In the genomic region with DNA sequence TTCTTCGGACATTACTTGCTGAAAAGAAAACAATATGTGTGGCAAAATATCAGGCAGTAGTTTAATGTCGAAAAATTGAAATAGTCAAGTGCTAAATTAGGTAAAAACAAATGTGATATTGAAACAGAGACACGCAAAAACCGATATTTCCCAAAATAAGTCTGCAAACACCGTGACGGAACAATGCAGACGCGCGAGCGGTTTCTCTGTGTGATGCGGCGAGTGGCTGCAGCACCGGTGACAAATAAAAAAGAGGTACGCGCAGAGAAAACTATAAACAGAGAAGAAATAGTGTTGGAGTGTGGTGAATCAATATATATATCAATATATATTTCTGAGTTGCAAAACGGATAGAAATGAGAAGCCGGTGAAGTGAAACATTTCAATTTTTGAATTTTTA, we compare ENCODE assay signal across 3 worm cellular contexts.
TF ChIP-seq lines count a peak whose summit lies in the region.

A gene (minus strand): TSS at position 18 of the 400 bp plus-strand sequence.

TF ChIP-seq in whole organism, L1 larva, 84 proteins besides CTCF, POLR2A, EP300 and RAD21 (continued from another document and continues in another):
- TF ChIP-seq nhr-12 (tag; optimal IDR thresholded peaks at IDR 0.05; lab: Kevin White, UChicago) (no peak), sptf-1 (tag; optimal IDR thresholded peaks at IDR 0.05; lab: Kevin White, UChicago) (no peak), C04F5.9 (tag; optimal IDR thresholded peaks at IDR 0.05; lab: Kevin White, UChicago) (peak; percentile 10), nhr-47 (tag; optimal IDR thresholded peaks at IDR 0.05; lab: Kevin White, UChicago) (peak; percentile 76), pag-3 (tag; optimal IDR thresholded peaks at IDR 0.05; lab: Kevin White, UChicago; ENCODE audit: borderline replicate concordance, insufficient read depth) (no peak), nhr-77 (tag; optimal IDR thresholded peaks at IDR 0.05; lab: Kevin White, UChicago) (peak; percentile 7), hpl-2 (GFP tag; optimal IDR thresholded peaks at IDR 0.05; lab: Kevin White, UChicago) (no peak), dsc-1 (tag; optimal IDR thresholded peaks at IDR 0.05; lab: Kevin White, UChicago) (peak; percentile 34), ceh-88 (GFP tag; IDR thresholded peaks at IDR 0.05; lab: Robert Waterston, UW) (peak; percentile 47; the same call in 1 of the 2 replicates), ceh-90 (tag; optimal IDR thresholded peaks at IDR 0.05; lab: Kevin White, UChicago) (no peak), xbp-1 (tag; optimal IDR thresholded peaks at IDR 0.05; lab: Kevin White, UChicago) (peak; percentile 69), pax-3 (tag; optimal IDR thresholded peaks at IDR 0.05; lab: Kevin White, UChicago) (no peak), lin-14 (GFP tag; optimal IDR thresholded peaks at IDR 0.05; lab: Kevin White, UChicago) (no peak), ceh-8 (GFP tag; optimal IDR thresholded peaks at IDR 0.05; lab: Kevin White, UChicago) (no peak), Y116A8C.19 (tag; optimal IDR thresholded peaks at IDR 0.05; lab: Kevin White, UChicago; ENCODE audit: borderline replicate concordance) (no peak), blmp-1 (tag; optimal IDR thresholded peaks at IDR 0.05; lab: Kevin White, UChicago) (peak; percentile 61), zag-1 (tag; optimal IDR thresholded peaks at IDR 0.05; lab: Kevin White, UChicago) (no peak), unc-30 (tag; optimal IDR thresholded peaks at IDR 0.05; lab: Kevin White, UChicago) (no peak), C16A3.4 (tag; optimal IDR thresholded peaks at IDR 0.05; lab: Kevin White, UChicago) (peak; percentile 77), skn-1 (tag; optimal IDR thresholded peaks at IDR 0.05; lab: Kevin White, UChicago) (peak; percentile 85), nhr-85 (tag; lab: Kevin White, UChicago) (peak; percentile 74), vab-15 (tag; optimal IDR thresholded peaks at IDR 0.05; lab: Kevin White, UChicago) (no peak), C34B4.2 (tag; optimal IDR thresholded peaks at IDR 0.05; lab: Kevin White, UChicago) (no peak), ztf-11 (tag; optimal IDR thresholded peaks at IDR 0.05; lab: Kevin White, UChicago) (no peak), isw-1 (GFP tag; IDR thresholded peaks at IDR 0.05; lab: Robert Waterston, UW) (no peak), fkh-8 (tag; optimal IDR thresholded peaks at IDR 0.05; lab: Kevin White, UChicago) (peak; percentile 19), elt-2 (tag; optimal IDR thresholded peaks at IDR 0.05; lab: Kevin White, UChicago) (peak; percentile 26), aly-2 (tag; optimal IDR thresholded peaks at IDR 0.05; lab: Kevin White, UChicago) (no peak), egl-27 (tag; optimal IDR thresholded peaks at IDR 0.05; lab: Kevin White, UChicago) (no peak), lin-39 (tag; optimal IDR thresholded peaks at IDR 0.05; lab: Kevin White, UChicago) (no peak), ces-1 (GFP tag; optimal IDR thresholded peaks at IDR 0.05; lab: Kevin White, UChicago) (no peak), nhr-28 (tag; optimal IDR thresholded peaks at IDR 0.05; lab: Kevin White, UChicago) (no peak), jun-1 (tag; optimal IDR thresholded peaks at IDR 0.05; lab: Kevin White, UChicago) (peak; percentile 54), hlh-17 (GFP tag; optimal IDR thresholded peaks at IDR 0.05; lab: Kevin White, UChicago; ENCODE audit: borderline replicate concordance) (no peak), elt-3 (tag; optimal IDR thresholded peaks at IDR 0.05; lab: Kevin White, UChicago) (peak in 1 of 6 experiments; percentile 47), unc-62 (GFP tag; optimal IDR thresholded peaks at IDR 0.05; lab: Kevin White, UChicago) (no peak), aha-1 (tag; optimal IDR thresholded peaks at IDR 0.05; lab: Kevin White, UChicago) (no peak), zip-4 (GFP tag; optimal IDR thresholded peaks at IDR 0.05; lab: Kevin White, UChicago) (peak; percentile 7), swsn-7 (tag; optimal IDR thresholded peaks at IDR 0.05; lab: Kevin White, UChicago) (peak; percentile 74), F16B12.6 (tag; optimal IDR thresholded peaks at IDR 0.05; lab: Kevin White, UChicago) (peak; percentile 96), snpc-4 (tag; optimal IDR thresholded peaks at IDR 0.05; lab: Kevin White, UChicago) (peak; percentile 6), dpl-1 (GFP tag; optimal IDR thresholded peaks at IDR 0.05; lab: Kevin White, UChicago) (peak; percentile 55 to 78 (median 76)), fkh-10 (GFP tag; optimal IDR thresholded peaks at IDR 0.05; lab: Kevin White, UChicago) (no peak)

TF ChIP-seq in whole organism, L3 larva, 47 proteins besides CTCF, POLR2A, EP300 and RAD21 (continued from another document):
- TF ChIP-seq lin-15B (tag; optimal IDR thresholded peaks at IDR 0.05; lab: Kevin White, UChicago) (peak; percentile 47), nhr-28 (tag; optimal IDR thresholded peaks at IDR 0.05; lab: Kevin White, UChicago) (no peak), mdl-1 (tag; optimal IDR thresholded peaks at IDR 0.05; lab: Kevin White, UChicago) (no peak), aly-2 (tag; optimal IDR thresholded peaks at IDR 0.05; lab: Kevin White, UChicago) (no peak), nhr-67 (tag; optimal IDR thresholded peaks at IDR 0.05; lab: Kevin White, UChicago) (no peak), pha-4 (tag; optimal IDR thresholded peaks at IDR 0.05; lab: Kevin White, UChicago) (peak; percentile 94), ztf-11 (tag; optimal IDR thresholded peaks at IDR 0.05; lab: Kevin White, UChicago) (no peak), nhr-12 (tag; optimal IDR thresholded peaks at IDR 0.05; lab: Kevin White, UChicago) (no peak), ceh-28 (tag; optimal IDR thresholded peaks at IDR 0.05; lab: Kevin White, UChicago) (peak; percentile 82), lin-39 (tag; optimal IDR thresholded peaks at IDR 0.05; lab: Kevin White, UChicago) (peak; percentile 62), jun-1 (tag; optimal IDR thresholded peaks at IDR 0.05; lab: Kevin White, UChicago) (peak; percentile 10), sea-2 (GFP tag; optimal IDR thresholded peaks at IDR 0.05; lab: Kevin White, UChicago) (no peak), nfya-1 (tag; optimal IDR thresholded peaks at IDR 0.05; lab: Kevin White, UChicago; ENCODE audit: insufficient read depth) (peak; percentile 97), fkh-10 (GFP tag; optimal IDR thresholded peaks at IDR 0.05; lab: Kevin White, UChicago) (no peak), pqm-1 (tag; optimal IDR thresholded peaks at IDR 0.05; lab: Kevin White, UChicago) (peak; percentile 1), ceh-82 (tag; optimal IDR thresholded peaks at IDR 0.05; lab: Kevin White, UChicago) (no peak), nhr-77 (tag; optimal IDR thresholded peaks at IDR 0.05; lab: Kevin White, UChicago) (no peak)

TF ChIP-seq in whole organism, young adult, 124 proteins besides CTCF, POLR2A, EP300 and RAD21 (continued from another document):
- TF ChIP-seq gei-17 (GFP tag; optimal IDR thresholded peaks at IDR 0.05; lab: Kevin White, UChicago) (no peak), snpc-4 (GFP tag; optimal IDR thresholded peaks at IDR 0.05; lab: Kevin White, UChicago) (no peak), snpc-4 (tag; optimal IDR thresholded peaks at IDR 0.05; lab: Kevin White, UChicago) (peak in 2 of 4 experiments; percentile 20 to 55), nfyb-1 (GFP tag; IDR thresholded peaks at IDR 0.05; lab: Robert Waterston, UW) (0 out of 2 replicates have a peak, but pooled peaks have one; percentile 61), F49E8.2 (tag; optimal IDR thresholded peaks at IDR 0.05; lab: Kevin White, UChicago; ENCODE audit: insufficient read depth) (no peak), hmg-20 (GFP tag; IDR thresholded peaks at IDR 0.05; lab: Robert Waterston, UW) (no peak), tbp1 (GFP tag; optimal IDR thresholded peaks at IDR 0.05; lab: Kevin White, UChicago) (no peak), chd-7 (tag; optimal IDR thresholded peaks at IDR 0.05; lab: Kevin White, UChicago) (no peak), somi-1 (GFP tag; optimal IDR thresholded peaks at IDR 0.05; lab: Kevin White, UChicago) (no peak), efl-1 (GFP tag; optimal IDR thresholded peaks at IDR 0.05; lab: Kevin White, UChicago) (no peak)
